Worm (Caenorhabditis elegans) whole organism, L4 larva: ENCODE results near the gene bath-21.

Source experiments
- nhr-11 ChIP-seq: fragments of 150-350 bp; optimal IDR thresholded peaks from 2 replicates; lab custom pipeline; 2014; ENCODE audit warnings: missing biosample characterization, missing genetic modification characterization
- php-3 ChIP-seq: fragments of 200-800 bp; sonication (Bioruptor generic); IDR thresholded peaks from 2 replicates; pipeline ENCODE4 v1.3.6; 2022; ENCODE audit warnings: missing genetic modification reagents, missing genetic modification characterization, missing compliant biosample characterization

ce11 chrII:2033286-2033685 lies 6.9 kb upstream of the bath-21 start, which contains the start of gene F59H6.14:
- no peak for TF ChIP-seq nhr-11 (tag; lab: Kevin White, UChicago)
- no peak for TF ChIP-seq php-3 (GFP tag; lab: Robert Waterston, UW)
